Worm (Caenorhabditis elegans) whole organism, L4/young adult: ENCODE data around the gene xbx-3.
"Not testable (repeated sequence)": the region's sequence is repeated elsewhere in the genome, so short reads cannot be mapped to it uniquely, and the experiment has no call there.

ENCODE experiments used
- W03F9.2 ChIP-seq: fragments of 150-350 bp; optimal IDR thresholded peaks from 2 replicates; lab custom pipeline; 2014; ENCODE audit warnings: missing biosample characterization, missing genetic modification characterization
- dao-5 ChIP-seq: sonication (generic microtip); optimal IDR thresholded peaks from 2 replicates; lab custom pipeline; 2016; ENCODE audit warnings: missing genotype, missing genetic modification characterization, moderate library complexity, missing compliant biosample characterization
- him-1 ChIP-seq: sonication (generic microtip); optimal IDR thresholded peaks from 2 replicates; lab custom pipeline; 2016; ENCODE audit warnings: missing genotype, missing genetic modification reagents, missing genetic modification characterization, missing compliant biosample characterization

- not testable (repeated sequence) for TF ChIP-seq W03F9.2, him-1, dao-5 (tag; lab: Kevin White, UChicago)
Observed at ce11 chrIII:10053312-10053711, 17.6 kb downstream of the xbx-3 start, which contains the start of gene T16G12.12.
